Worm (Caenorhabditis elegans) whole organism, early embryonic: ENCODE data around the gene let-92.

Experiments used
- B0310.2 ChIP-seq: sonication (generic microtip); optimal IDR thresholded peaks from 2 replicates; lab custom pipeline; 2016; ENCODE audit warnings: mild to moderate bottlenecking, missing genetic modification characterization, missing compliant biosample characterization
- F13C5.2 ChIP-seq: sonication (generic microtip); optimal IDR thresholded peaks from 2 replicates; lab custom pipeline; 2017; ENCODE audit warnings: mild to moderate bottlenecking, missing genetic modification characterization, inconsistent platforms, missing compliant biosample characterization
- aly-1 ChIP-seq: sonication (generic microtip); optimal IDR thresholded peaks from 2 replicates; lab custom pipeline; 2016; ENCODE audit warnings: missing genetic modification characterization, missing compliant biosample characterization
- ama-1 ChIP-seq: fragments of 150-350 bp; optimal IDR thresholded peaks from 2 replicates; lab custom pipeline; 2014
- ceh-13 ChIP-seq: fragments of 200-800 bp; sonication (Bioruptor generic); optimal IDR thresholded peaks from 2 replicates; lab custom pipeline; 2018; ENCODE audit warnings: mild to moderate bottlenecking, missing genetic modification characterization, missing compliant biosample characterization
- ceh-36 ChIP-seq: sonication (generic microtip); optimal IDR thresholded peaks from 2 replicates; lab custom pipeline; 2016; ENCODE audit warnings: missing genetic modification characterization, inconsistent platforms, missing compliant biosample characterization
- ets-7 ChIP-seq: sonication (generic microtip); optimal IDR thresholded peaks from 2 replicates; lab custom pipeline; 2016; ENCODE audit warnings: missing genotype, missing genetic modification characterization, missing compliant biosample characterization
- flt-1 ChIP-seq: fragments of 200-800 bp; sonication (Bioruptor generic); IDR thresholded peaks from 2 replicates; pipeline ENCODE4 v1.3.6; 2022; ENCODE audit warnings: missing genetic modification characterization, missing compliant biosample characterization
- hmbx-1 ChIP-seq: sonication (generic microtip); optimal IDR thresholded peaks from 2 replicates; lab custom pipeline; 2016; ENCODE audit warnings: mild to moderate bottlenecking, missing genetic modification characterization, missing compliant biosample characterization
- hmg-4 ChIP-seq: fragments of 200-800 bp; sonication (Bioruptor generic); optimal IDR thresholded peaks from 2 replicates; lab custom pipeline; 2018; ENCODE audit warnings: mild to moderate bottlenecking, missing genetic modification characterization, missing compliant biosample characterization
- hnd-1 ChIP-seq: sonication (generic microtip); optimal IDR thresholded peaks from 2 replicates; lab custom pipeline; 2016; ENCODE audit warnings: missing genetic modification characterization, missing compliant biosample characterization
- pes-1 ChIP-seq: fragments of 200-800 bp; sonication (Bioruptor generic); IDR thresholded peaks from 2 replicates; pipeline ENCODE4 v1.3.6; 2022; ENCODE audit warnings: missing genetic modification reagents, missing genetic modification characterization, missing compliant biosample characterization
- scrt-1 ChIP-seq: fragments of 200-800 bp; sonication (Bioruptor generic); IDR thresholded peaks from 2 replicates; pipeline ENCODE4 v1.3.6; 2022; ENCODE audit warnings: missing genetic modification characterization, missing compliant biosample characterization
- sea-1 ChIP-seq: fragments of 200-800 bp; sonication (Bioruptor generic); conservative IDR thresholded peaks from 2 replicates; pipeline ENCODE4 v1.3.6; 2022; ENCODE audit warnings: missing genetic modification characterization, missing compliant biosample characterization
- tbx-11 ChIP-seq: fragments of 200-800 bp; sonication (Bioruptor generic); IDR thresholded peaks from 2 replicates; pipeline ENCODE4 v1.3.6; 2022; ENCODE audit warnings: missing genetic modification characterization, missing compliant biosample characterization
- tbx-37 ChIP-seq: fragments of 200-800 bp; sonication (Bioruptor generic); conservative IDR thresholded peaks from 2 replicates; pipeline ENCODE4 v1.3.6; 2022; ENCODE audit warnings: missing genetic modification reagents, missing genetic modification characterization, missing compliant biosample characterization
- tra-4 ChIP-seq: sonication (generic microtip); optimal IDR thresholded peaks from 2 replicates; lab custom pipeline; 2017; ENCODE audit warnings: missing genetic modification characterization, missing compliant biosample characterization

Gene let-92

DNA sequence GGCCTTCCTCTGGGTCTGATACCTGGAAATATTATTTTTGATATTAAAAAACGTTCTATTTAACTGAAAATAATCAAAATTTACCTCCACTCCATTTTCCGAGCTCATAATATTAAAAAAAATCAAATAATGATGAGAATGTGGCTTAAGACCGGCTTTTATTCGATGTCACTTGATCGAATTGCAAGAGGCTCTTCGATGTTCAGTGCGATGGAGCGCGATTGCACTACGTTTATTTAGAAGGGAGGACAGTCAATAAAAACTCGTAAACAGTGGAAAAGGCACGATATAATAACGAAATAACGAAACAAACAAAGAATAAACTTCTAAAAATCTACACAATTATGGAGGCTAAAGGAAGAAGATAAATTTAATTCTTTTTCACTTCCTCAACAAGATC, 3.5 kb upstream of the let-92 start, which contains the start of gene tag-30:
TSS of gene tag-30 (minus strand) at position 383 of the 400 bp plus-strand sequence.
- TF ChIP-seq B0310.2 (no peak), hmbx-1 (no peak), ama-1 (no peak), ceh-13 (GFP tag; lab: Kevin White, UChicago) (no peak), pes-1 (no peak), ceh-36 (tag; lab: Kevin White, UChicago) (no peak), sea-1 (no peak), aly-1 (tag; lab: Kevin White, UChicago) (no peak), tbx-11 (GFP tag; lab: Robert Waterston, UW) (no peak), tra-4 (tag; lab: Kevin White, UChicago) (no peak), F13C5.2 (tag; lab: Kevin White, UChicago) (no peak), hmg-4 (GFP tag; lab: Kevin White, UChicago) (no peak), ets-7 (tag; lab: Kevin White, UChicago) (no peak), tbx-37 (no peak), scrt-1 (GFP tag; lab: Robert Waterston, UW) (no peak), flt-1 (GFP tag; lab: Robert Waterston, UW) (no peak), hnd-1 (no peak)

DNA sequence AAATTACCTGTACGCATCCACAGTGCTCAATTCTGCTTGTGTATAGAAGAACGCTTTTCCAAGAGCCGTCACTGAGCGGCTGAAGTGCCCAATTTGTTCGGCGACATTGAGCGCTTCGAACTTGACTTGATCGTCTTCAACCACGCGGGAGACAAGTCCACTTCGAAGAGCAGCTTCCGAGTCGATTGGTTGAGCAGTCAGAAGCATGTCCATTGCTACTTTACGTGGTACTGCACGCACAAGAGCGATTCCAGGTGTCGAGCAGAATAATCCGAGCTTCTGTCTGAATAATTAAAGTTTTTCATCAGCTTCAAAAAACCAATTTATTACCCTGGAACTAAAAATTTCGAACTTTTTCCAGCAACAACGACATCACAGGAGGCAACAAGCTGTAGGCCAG, 2.8 kb upstream of the let-92 start:
- TF ChIP-seq aly-1 (tag; lab: Kevin White, UChicago) (no peak), tbx-37 (no peak), tra-4 (tag; lab: Kevin White, UChicago) (no peak), hmbx-1 (no peak), hnd-1 (no peak), sea-1 (no peak), scrt-1 (GFP tag; lab: Robert Waterston, UW) (no peak), ceh-36 (tag; lab: Kevin White, UChicago) (no peak), hmg-4 (GFP tag; lab: Kevin White, UChicago) (no peak), F13C5.2 (tag; lab: Kevin White, UChicago) (no peak), tbx-11 (GFP tag; lab: Robert Waterston, UW) (no peak), flt-1 (GFP tag; lab: Robert Waterston, UW) (no peak)

DNA sequence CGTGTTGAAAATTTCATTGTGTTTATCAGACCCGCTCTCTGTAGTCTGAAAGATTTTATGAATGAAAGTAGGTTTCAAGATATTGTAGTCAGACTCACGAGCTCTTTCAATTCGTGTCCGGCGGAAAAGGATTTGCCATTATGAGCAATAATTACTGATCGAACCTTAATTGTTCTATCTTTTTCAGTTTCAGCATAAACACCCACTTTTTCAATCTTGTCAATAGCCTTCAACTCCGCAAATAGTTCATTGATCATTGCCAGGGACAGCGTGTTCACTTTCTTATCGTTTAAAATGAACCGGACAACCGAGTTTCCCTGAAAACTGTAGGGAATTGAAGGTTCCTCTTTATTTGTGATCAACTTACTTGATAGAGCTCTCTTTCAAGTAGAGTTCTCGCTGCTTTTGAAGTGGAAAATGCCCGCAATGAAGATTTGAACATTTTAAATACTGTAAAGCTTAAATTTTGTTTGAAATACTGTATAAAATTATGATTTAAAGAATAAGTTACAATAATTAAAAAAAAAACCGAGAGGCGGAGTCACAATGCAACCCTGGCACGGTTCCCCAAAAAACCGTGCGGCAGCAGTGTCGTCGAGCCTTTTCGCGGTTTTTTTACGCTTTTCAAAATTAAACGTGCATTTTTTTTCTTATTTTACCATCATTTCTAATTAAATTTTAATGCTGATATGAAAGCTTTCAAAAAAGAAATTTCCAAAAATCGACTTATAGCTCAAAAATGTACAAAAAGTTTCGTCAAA, 2.2 kb upstream of the let-92 start, which contains the start of gene ech-2:
TSS of gene ech-2 (minus strand) at position 452 of the 761 bp plus-strand sequence.
- TF ChIP-seq ceh-13 (GFP tag; lab: Kevin White, UChicago) (no peak), scrt-1 (GFP tag; lab: Robert Waterston, UW) (no peak), hnd-1 (no peak), hmg-4 (GFP tag; lab: Kevin White, UChicago) (no peak), ama-1 (no peak), tbx-37 (no peak), tra-4 (tag; lab: Kevin White, UChicago) (no peak), hmbx-1 (no peak), pes-1 (no peak), F13C5.2 (tag; lab: Kevin White, UChicago) (no peak), ceh-36 (tag; lab: Kevin White, UChicago) (no peak), aly-1 (tag; lab: Kevin White, UChicago) (no peak), ets-7 (tag; lab: Kevin White, UChicago) (no peak), sea-1 (no peak), B0310.2 (no peak), flt-1 (GFP tag; lab: Robert Waterston, UW) (no peak), tbx-11 (GFP tag; lab: Robert Waterston, UW) (no peak)

DNA sequence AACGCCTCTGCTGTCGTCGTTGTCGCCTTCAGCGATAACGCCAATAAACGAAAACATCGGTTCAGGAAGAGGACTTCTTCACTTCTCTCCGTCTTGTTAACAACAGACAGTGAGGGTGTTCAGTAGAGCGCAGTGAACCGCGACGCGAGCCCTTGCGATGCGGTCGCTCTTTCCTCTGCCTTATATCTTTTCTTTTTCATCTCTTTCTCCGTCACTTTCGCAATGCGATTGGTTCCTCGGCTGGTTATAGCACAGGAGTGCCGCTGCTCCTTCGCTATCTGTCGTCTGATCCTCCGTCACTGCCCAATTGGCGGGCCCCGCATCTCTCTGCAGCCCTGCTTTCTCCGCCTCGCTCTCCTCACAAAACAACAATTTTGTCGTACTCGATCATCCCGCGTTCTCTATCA, 1.1 kb upstream of the let-92 start:
- TF ChIP-seq scrt-1 (GFP tag; lab: Robert Waterston, UW) = no peak
- TF ChIP-seq sea-1 = no peak
- no peak for TF ChIP-seq F13C5.2 (tag; lab: Kevin White, UChicago)
- no peak for TF ChIP-seq ceh-36 (tag; lab: Kevin White, UChicago)
- TF ChIP-seq hmbx-1 = no peak
- no peak for TF ChIP-seq tbx-11 (GFP tag; lab: Robert Waterston, UW)
- no peak for TF ChIP-seq pes-1
- 0 out of 2 replicates have a peak, but pooled peaks have one; percentile 18 for TF ChIP-seq flt-1 (GFP tag; lab: Robert Waterston, UW)
- peak; percentile 67 for TF ChIP-seq aly-1 (tag; lab: Kevin White, UChicago)
- TF ChIP-seq hmg-4 (GFP tag; lab: Kevin White, UChicago) = peak; percentile 60
- TF ChIP-seq ceh-13 (GFP tag; lab: Kevin White, UChicago) = no peak
- no peak for TF ChIP-seq ama-1
- no peak for TF ChIP-seq ets-7 (tag; lab: Kevin White, UChicago)
- no peak for TF ChIP-seq tra-4 (tag; lab: Kevin White, UChicago)
- TF ChIP-seq tbx-37 = no peak
- no peak for TF ChIP-seq hnd-1
- no peak for TF ChIP-seq B0310.2

DNA sequence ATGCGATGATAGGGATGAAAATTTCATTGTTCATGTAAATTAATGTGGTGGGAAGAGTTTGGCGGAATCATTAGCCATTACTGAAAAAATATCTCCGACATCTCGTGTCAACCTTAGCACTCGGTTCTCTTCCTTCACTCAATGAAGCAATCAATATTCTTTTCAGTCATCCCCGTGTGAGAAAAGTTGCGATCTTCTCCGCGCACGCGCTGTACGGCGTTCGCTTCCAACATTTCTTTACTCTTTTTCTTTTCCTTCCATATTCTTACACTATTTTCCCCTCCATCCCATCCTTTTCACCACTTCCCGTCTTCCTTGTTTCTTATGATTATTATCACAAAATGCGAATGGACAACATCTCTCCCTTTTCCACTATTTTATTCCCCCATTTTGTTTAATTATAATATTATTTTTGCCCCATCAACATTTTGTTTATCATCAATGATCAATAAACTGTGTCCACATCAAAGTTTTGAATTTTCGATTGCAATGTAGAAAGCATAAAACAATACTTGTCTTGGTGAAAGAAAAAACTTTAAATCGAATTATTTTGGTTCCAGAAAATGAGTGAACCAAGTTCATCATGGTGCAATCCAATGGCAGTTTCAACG, 1.9 kb downstream of the let-92 start, which contains the start of gene mob-1:
TSS of gene mob-1 (plus strand) at position 561 of the 611 bp plus-strand sequence.
- TF ChIP-seq ceh-36 (tag; lab: Kevin White, UChicago) (no peak), tbx-11 (GFP tag; lab: Robert Waterston, UW) (no peak), tra-4 (tag; lab: Kevin White, UChicago) (no peak), ceh-13 (GFP tag; lab: Kevin White, UChicago) (no peak), scrt-1 (GFP tag; lab: Robert Waterston, UW) (no peak), hmg-4 (GFP tag; lab: Kevin White, UChicago) (no peak), flt-1 (GFP tag; lab: Robert Waterston, UW) (no peak), ama-1 (no peak), hmbx-1 (no peak), pes-1 (no peak), aly-1 (tag; lab: Kevin White, UChicago) (no peak), B0310.2 (no peak), hnd-1 (no peak), tbx-37 (no peak), F13C5.2 (tag; lab: Kevin White, UChicago) (no peak)

DNA sequence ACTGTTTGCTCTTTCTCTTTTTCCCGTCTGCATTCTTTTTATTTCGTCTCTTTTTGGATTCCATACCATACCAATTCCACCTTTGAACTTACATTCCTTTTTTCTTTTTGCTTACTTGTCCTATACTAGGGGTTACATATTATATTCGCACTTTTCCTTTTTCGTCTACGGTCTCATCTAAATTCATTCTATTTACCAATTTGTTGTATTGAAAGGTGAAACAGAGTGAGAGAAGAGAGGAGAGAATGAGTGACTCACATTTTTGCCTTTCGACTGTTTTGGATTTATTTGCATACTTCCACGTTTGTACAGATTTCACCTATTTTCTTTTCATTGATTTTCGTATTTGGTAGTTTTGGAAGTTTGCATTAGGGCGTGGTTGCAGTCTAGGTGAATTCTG, 5.2 kb downstream of the let-92 start:
- TF ChIP-seq ceh-13 (GFP tag; lab: Kevin White, UChicago) = no peak
- no peak for TF ChIP-seq sea-1
- TF ChIP-seq ceh-36 (tag; lab: Kevin White, UChicago) = no peak
- TF ChIP-seq tra-4 (tag; lab: Kevin White, UChicago) = no peak
- TF ChIP-seq ets-7 (tag; lab: Kevin White, UChicago) = no peak
- no peak for TF ChIP-seq tbx-37
- TF ChIP-seq hmg-4 (GFP tag; lab: Kevin White, UChicago) = no peak
